Worm (Caenorhabditis elegans) whole organism, early embryonic: ENCODE data around the gene F40A3.1.

Experiments used
- B0310.2 ChIP-seq: sonication (generic microtip); optimal IDR thresholded peaks from 2 replicates; lab custom pipeline; 2016; ENCODE audit warnings: mild to moderate bottlenecking, missing genetic modification characterization, missing compliant biosample characterization
- F13C5.2 ChIP-seq: sonication (generic microtip); optimal IDR thresholded peaks from 2 replicates; lab custom pipeline; 2017; ENCODE audit warnings: mild to moderate bottlenecking, missing genetic modification characterization, inconsistent platforms, missing compliant biosample characterization
- aly-1 ChIP-seq: sonication (generic microtip); optimal IDR thresholded peaks from 2 replicates; lab custom pipeline; 2016; ENCODE audit warnings: missing genetic modification characterization, missing compliant biosample characterization
- ama-1 ChIP-seq: fragments of 150-350 bp; optimal IDR thresholded peaks from 2 replicates; lab custom pipeline; 2014
- ceh-13 ChIP-seq: fragments of 200-800 bp; sonication (Bioruptor generic); optimal IDR thresholded peaks from 2 replicates; lab custom pipeline; 2018; ENCODE audit warnings: mild to moderate bottlenecking, missing genetic modification characterization, missing compliant biosample characterization
- ceh-36 ChIP-seq: sonication (generic microtip); optimal IDR thresholded peaks from 2 replicates; lab custom pipeline; 2016; ENCODE audit warnings: missing genetic modification characterization, inconsistent platforms, missing compliant biosample characterization
- ets-7 ChIP-seq: sonication (generic microtip); optimal IDR thresholded peaks from 2 replicates; lab custom pipeline; 2016; ENCODE audit warnings: missing genotype, missing genetic modification characterization, missing compliant biosample characterization
- flt-1 ChIP-seq: fragments of 200-800 bp; sonication (Bioruptor generic); IDR thresholded peaks from 2 replicates; pipeline ENCODE4 v1.3.6; 2022; ENCODE audit warnings: missing genetic modification characterization, missing compliant biosample characterization
- hmbx-1 ChIP-seq: sonication (generic microtip); optimal IDR thresholded peaks from 2 replicates; lab custom pipeline; 2016; ENCODE audit warnings: mild to moderate bottlenecking, missing genetic modification characterization, missing compliant biosample characterization
- hmg-4 ChIP-seq: fragments of 200-800 bp; sonication (Bioruptor generic); optimal IDR thresholded peaks from 2 replicates; lab custom pipeline; 2018; ENCODE audit warnings: mild to moderate bottlenecking, missing genetic modification characterization, missing compliant biosample characterization
- hnd-1 ChIP-seq: sonication (generic microtip); optimal IDR thresholded peaks from 2 replicates; lab custom pipeline; 2016; ENCODE audit warnings: missing genetic modification characterization, missing compliant biosample characterization
- pes-1 ChIP-seq: fragments of 200-800 bp; sonication (Bioruptor generic); IDR thresholded peaks from 2 replicates; pipeline ENCODE4 v1.3.6; 2022; ENCODE audit warnings: missing genetic modification reagents, missing genetic modification characterization, missing compliant biosample characterization
- scrt-1 ChIP-seq: fragments of 200-800 bp; sonication (Bioruptor generic); IDR thresholded peaks from 2 replicates; pipeline ENCODE4 v1.3.6; 2022; ENCODE audit warnings: missing genetic modification characterization, missing compliant biosample characterization
- sea-1 ChIP-seq: fragments of 200-800 bp; sonication (Bioruptor generic); conservative IDR thresholded peaks from 2 replicates; pipeline ENCODE4 v1.3.6; 2022; ENCODE audit warnings: missing genetic modification characterization, missing compliant biosample characterization
- tbx-11 ChIP-seq: fragments of 200-800 bp; sonication (Bioruptor generic); IDR thresholded peaks from 2 replicates; pipeline ENCODE4 v1.3.6; 2022; ENCODE audit warnings: missing genetic modification characterization, missing compliant biosample characterization
- tbx-37 ChIP-seq: fragments of 200-800 bp; sonication (Bioruptor generic); conservative IDR thresholded peaks from 2 replicates; pipeline ENCODE4 v1.3.6; 2022; ENCODE audit warnings: missing genetic modification reagents, missing genetic modification characterization, missing compliant biosample characterization
- tra-4 ChIP-seq: sonication (generic microtip); optimal IDR thresholded peaks from 2 replicates; lab custom pipeline; 2017; ENCODE audit warnings: missing genetic modification characterization, missing compliant biosample characterization

The F40A3.1 gene

DNA sequence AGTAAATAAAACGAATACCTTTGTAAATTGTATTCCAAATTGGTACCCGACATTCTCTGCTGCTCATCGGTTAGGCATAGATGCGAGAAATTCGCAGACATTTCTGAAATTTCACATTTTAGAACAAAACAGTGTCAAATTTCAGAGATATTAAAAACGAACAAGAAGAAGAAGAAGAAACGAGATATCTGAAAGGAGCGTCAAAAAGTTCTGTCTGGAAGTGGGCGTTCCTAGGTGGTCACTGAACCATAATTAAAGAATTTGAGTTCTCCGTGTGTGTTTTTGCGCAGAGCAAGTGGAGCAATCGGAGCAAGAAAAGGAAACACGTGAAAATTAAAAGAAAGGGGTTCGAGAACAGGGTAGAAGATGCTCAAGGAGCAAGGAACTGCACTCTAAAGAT lies 8.4 kb downstream of the F40A3.1 start, which contains the start of gene F40A3.7:
Gene F40A3.7, minus strand, starts transcription at position 101 of the 400 bp plus-strand sequence.
- no peak for TF ChIP-seq tbx-37
- no peak for TF ChIP-seq aly-1 (tag; lab: Kevin White, UChicago)
- TF ChIP-seq scrt-1 (GFP tag; lab: Robert Waterston, UW), result no peak

- TF ChIP-seq ama-1 (lab: Kevin White, UChicago), result no peak
- no peak for TF ChIP-seq ets-7
- no peak for TF ChIP-seq hnd-1 (tag; lab: Kevin White, UChicago)
- no peak for TF ChIP-seq tbx-37
- no peak for TF ChIP-seq ceh-36 (tag; lab: Kevin White, UChicago)
- no peak for TF ChIP-seq sea-1
- no peak for TF ChIP-seq B0310.2 (tag; lab: Kevin White, UChicago)
- TF ChIP-seq ceh-13 (GFP tag; lab: Kevin White, UChicago), result no peak
- no peak for TF ChIP-seq tra-4
- no peak for TF ChIP-seq scrt-1 (GFP tag; lab: Robert Waterston, UW)
- TF ChIP-seq hmbx-1, result no peak
Observed at ce11 chrV:7901222-7901621, 9.9 kb downstream of the F40A3.1 start.

ce11 chrV:7904389-7904788 lies 13.1 kb downstream of the F40A3.1 start:
- no peak for TF ChIP-seq scrt-1 (GFP tag; lab: Robert Waterston, UW)
- no peak for TF ChIP-seq tbx-11 (GFP tag; lab: Robert Waterston, UW)
- no peak for TF ChIP-seq aly-1 (tag; lab: Kevin White, UChicago)
- TF ChIP-seq ets-7, result no peak
- no peak for TF ChIP-seq F13C5.2
- no peak for TF ChIP-seq hmbx-1
- no peak for TF ChIP-seq flt-1
- TF ChIP-seq sea-1, result no peak
- no peak for TF ChIP-seq ceh-36 (tag; lab: Kevin White, UChicago)
- no peak for TF ChIP-seq hmg-4
- no peak for TF ChIP-seq ceh-13 (GFP tag; lab: Kevin White, UChicago)
- no peak for TF ChIP-seq pes-1 (GFP tag; lab: Robert Waterston, UW)
- TF ChIP-seq hnd-1 (tag; lab: Kevin White, UChicago), result no peak

ce11 chrV:7908431-7908830 lies 17.1 kb downstream of the F40A3.1 start:
- no peak for TF ChIP-seq tbx-37
- no peak for TF ChIP-seq sea-1
- no peak for TF ChIP-seq scrt-1 (GFP tag; lab: Robert Waterston, UW)

DNA sequence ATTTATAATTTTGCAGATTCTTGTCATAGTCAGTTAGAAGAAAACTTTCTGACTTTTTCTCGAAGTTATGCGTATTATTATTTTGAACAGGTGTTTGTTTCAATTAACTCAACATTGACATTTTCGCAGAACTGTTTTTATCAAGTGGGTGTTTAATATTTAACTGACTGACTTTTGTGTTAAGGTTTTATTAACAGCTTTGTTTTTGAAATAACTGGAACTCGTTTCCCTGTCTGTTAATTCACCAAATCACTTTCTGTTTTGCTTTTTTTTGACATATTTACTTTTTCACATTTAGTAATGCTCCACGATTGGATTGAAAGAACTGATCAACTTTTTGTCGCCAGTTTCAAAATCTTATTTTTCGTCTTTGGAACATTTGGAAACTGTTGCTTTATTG lies 34.2 kb downstream of the F40A3.1 start, which contains the start of gene srsx-7:
Gene srsx-7, plus strand, starts transcription at position 301 of the 400 bp plus-strand sequence.
- TF ChIP-seq tra-4 (no peak), sea-1 (no peak), flt-1 (no peak), aly-1 (tag; lab: Kevin White, UChicago) (no peak), tbx-11 (GFP tag; lab: Robert Waterston, UW) (no peak), F13C5.2 (no peak), scrt-1 (GFP tag; lab: Robert Waterston, UW) (no peak), B0310.2 (tag; lab: Kevin White, UChicago) (no peak), ceh-13 (GFP tag; lab: Kevin White, UChicago) (no peak), hnd-1 (tag; lab: Kevin White, UChicago) (no peak), ceh-36 (tag; lab: Kevin White, UChicago) (no peak), tbx-37 (no peak), ets-7 (no peak)

DNA sequence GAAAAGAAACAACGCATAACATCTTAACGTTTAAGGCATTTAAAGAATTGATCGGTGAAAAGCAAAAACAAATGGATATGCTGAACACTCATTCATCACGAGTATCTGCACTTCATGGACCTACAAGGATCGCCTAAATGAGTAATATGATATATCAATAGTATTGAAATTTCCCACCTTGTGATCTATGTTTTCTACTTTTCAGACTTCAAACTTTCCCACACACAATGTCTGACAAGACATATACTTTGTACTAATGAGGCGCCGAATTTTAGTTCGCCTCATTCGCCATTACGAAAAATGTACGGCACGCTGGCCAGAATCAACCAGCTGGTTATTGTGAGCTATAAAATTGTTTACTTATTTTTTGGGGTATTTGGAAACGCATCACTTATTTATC lies 35.5 kb downstream of the F40A3.1 start, which contains the start of gene srsx-6:
Gene srsx-6, plus strand, starts transcription at position 301 of the 400 bp plus-strand sequence.
- no peak for TF ChIP-seq F13C5.2
- no peak for TF ChIP-seq hmbx-1
- no peak for TF ChIP-seq hmg-4
- TF ChIP-seq scrt-1 (GFP tag; lab: Robert Waterston, UW), result no peak
- TF ChIP-seq flt-1, result no peak
- TF ChIP-seq tbx-37, result no peak
- no peak for TF ChIP-seq ets-7

ce11 chrV:7928660-7929059 lies 37.3 kb downstream of the F40A3.1 start, which contains the start of gene srsx-5:
Gene srsx-5 (plus strand): TSS chrV:7928960.
- TF ChIP-seq hmbx-1 (no peak), aly-1 (tag; lab: Kevin White, UChicago) (no peak), ceh-13 (GFP tag; lab: Kevin White, UChicago) (no peak), tbx-11 (GFP tag; lab: Robert Waterston, UW) (no peak), F13C5.2 (no peak), ets-7 (no peak), flt-1 (no peak), sea-1 (no peak), B0310.2 (tag; lab: Kevin White, UChicago) (no peak), hnd-1 (tag; lab: Kevin White, UChicago) (no peak)

ce11 chrV:7932998-7933397 lies 41.7 kb downstream of the F40A3.1 start, which contains the start of gene ncx-10:
Gene ncx-10 (minus strand): TSS chrV:7933098.
- TF ChIP-seq hnd-1 (tag; lab: Kevin White, UChicago) (no peak), pes-1 (GFP tag; lab: Robert Waterston, UW) (no peak), ama-1 (lab: Kevin White, UChicago) (no peak), tra-4 (no peak), hmbx-1 (no peak)

DNA sequence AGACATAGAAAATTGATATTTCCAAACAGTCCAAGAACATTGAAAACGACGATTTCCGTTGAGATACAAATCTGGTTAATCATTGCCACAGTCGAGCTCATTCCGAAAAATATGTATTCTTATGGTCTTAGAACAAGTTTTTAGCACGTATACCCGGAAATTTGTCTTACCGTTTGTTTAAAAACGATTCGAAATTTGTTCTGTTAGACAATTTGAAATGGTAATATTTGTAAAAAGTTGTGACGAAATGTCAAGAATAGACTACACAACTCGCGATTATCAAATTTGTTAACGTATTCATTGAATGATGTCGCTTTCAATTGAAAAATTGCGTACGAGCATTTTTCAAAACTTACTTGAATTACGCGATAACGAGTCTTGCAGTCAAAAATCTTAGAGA lies 45.8 kb downstream of the F40A3.1 start, which contains the start of gene srsx-3:
Gene srsx-3, minus strand, starts transcription at position 101 of the 400 bp plus-strand sequence.
- no peak for TF ChIP-seq ama-1 (lab: Kevin White, UChicago)
- TF ChIP-seq flt-1, result no peak
- no peak for TF ChIP-seq ceh-36 (tag; lab: Kevin White, UChicago)
- no peak for TF ChIP-seq tbx-11 (GFP tag; lab: Robert Waterston, UW)
- no peak for TF ChIP-seq hmbx-1
- TF ChIP-seq ets-7, result no peak
